Fruit fly (Drosophila melanogaster): ENCODE results near the gene CG31407.

Gene CG31407

dm6 chr3R:10067605-10068004 lies 42.7 kb upstream of the CG31407 start, which contains the start of gene CG33784:
Gene CG33784 (plus strand): TSS chr3R:10067905.
- TF ChIP-seq HmgD (GFP tag; optimal IDR thresholded peaks at IDR 0.05): no peak
- TF ChIP-seq CG3995 (GFP tag; optimal IDR thresholded peaks at IDR 0.05): no peak
- no peak for TF ChIP-seq CG6689 (GFP tag; IDR thresholded peaks at IDR 0.05)
- TF ChIP-seq CTCF (GFP tag; optimal IDR thresholded peaks at IDR 0.05): no peak
- TF ChIP-seq Stat92E (GFP tag; optimal IDR thresholded peaks at IDR 0.05): no peak
- no peak for TF ChIP-seq sim (GFP tag; IDR thresholded peaks at IDR 0.05)
- no peak for TF ChIP-seq slp2 (GFP tag; optimal IDR thresholded peaks at IDR 0.05)
- no peak for TF ChIP-seq onecut (GFP tag; IDR thresholded peaks at IDR 0.05)
- no peak for TF ChIP-seq klu (GFP tag; IDR thresholded peaks at IDR 0.05)
- TF ChIP-seq nmo (GFP tag; optimal IDR thresholded peaks at IDR 0.05): no peak

- TF ChIP-seq CG31224 (GFP tag; IDR thresholded peaks at IDR 0.05) (no peak), CG17361 (GFP tag; IDR thresholded peaks at IDR 0.05) (no peak), Oaz (GFP tag; IDR thresholded peaks at IDR 0.05) (no peak), pfk (GFP tag; optimal IDR thresholded peaks at IDR 0.05) (no peak), fd3F (GFP tag; optimal IDR thresholded peaks at IDR 0.05) (no peak), CG14050 (GFP tag; IDR thresholded peaks at IDR 0.05) (no peak)
Observed at dm6 chr3R:10066470-10066869, 41.5 kb upstream of the CG31407 start, which contains the start of gene CG33783. Gene CG33783 (plus strand): TSS chr3R:10066770.

DNA sequence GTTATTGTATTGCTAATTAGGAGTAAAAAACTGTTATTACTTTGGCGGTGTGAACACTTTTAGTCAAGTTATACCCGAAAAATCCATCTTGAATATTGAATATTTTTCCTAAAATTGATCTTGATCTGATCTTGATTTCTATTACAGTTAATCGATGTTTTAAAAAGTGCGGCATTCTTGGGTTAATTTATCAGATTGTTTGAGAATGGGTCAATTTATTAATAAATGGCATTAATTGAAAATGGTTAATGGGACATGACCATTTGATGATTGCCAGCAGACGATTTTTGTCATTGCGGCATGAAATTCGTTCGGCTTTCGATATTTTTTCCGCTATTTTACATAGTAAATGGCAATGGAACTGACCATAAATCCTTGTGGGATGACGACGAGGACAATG lies 38.8 kb upstream of the CG31407 start, which contains the start of gene CG33631:
TSS of gene CG33631 (plus strand) at position 301 of the 400 bp plus-strand sequence.
- TF ChIP-seq CG31365 (tag; optimal IDR thresholded peaks at IDR 0.05) (no peak), TFAM (GFP tag; optimal IDR thresholded peaks at IDR 0.05) (no peak), Neu2 (GFP tag; optimal IDR thresholded peaks at IDR 0.05; ENCODE audit: borderline replicate concordance) (no peak), Fer2 (tag; optimal IDR thresholded peaks at IDR 0.05) (no peak), inv (GFP tag; IDR thresholded peaks at IDR 0.05; ENCODE audit: partially characterized antibody) (no peak)

- TF ChIP-seq CG12769 (tag; optimal IDR thresholded peaks at IDR 0.05): no peak
- TF ChIP-seq Pdp1 (GFP tag; optimal IDR thresholded peaks at IDR 0.05): peak in 1 of 2 experiments; percentile 63
Observed at dm6 chr3R:10062324-10062723, 37.4 kb upstream of the CG31407 start, which contains the start of gene CG33630. Gene CG33630 (plus strand): TSS chr3R:10062624.

DNA sequence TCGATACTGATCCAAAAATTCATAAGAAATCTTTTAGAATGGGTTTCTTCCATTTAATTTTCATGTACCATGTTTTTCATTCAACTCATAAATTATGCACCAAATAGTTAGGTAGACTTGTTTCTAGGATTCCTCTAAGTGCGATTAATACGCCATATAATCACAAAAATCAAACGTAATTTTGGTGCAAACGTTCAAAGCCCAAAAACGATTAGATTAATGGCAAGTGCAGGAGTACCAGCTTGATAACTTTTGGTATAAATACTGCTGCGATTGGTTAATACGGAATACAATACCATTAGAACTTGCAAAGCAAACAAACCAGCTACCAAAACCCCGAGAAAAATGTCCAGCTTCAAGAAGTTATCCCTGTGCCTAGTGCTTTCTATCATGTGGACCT lies 35.0 kb upstream of the CG31407 start, which contains the start of gene Npc2c:
TSS of gene Npc2c (plus strand) at position 301 of the 400 bp plus-strand sequence.
- TF ChIP-seq NfI (GFP tag; optimal IDR thresholded peaks at IDR 0.05): no peak
- no peak for TF ChIP-seq CHES-1-like (GFP tag; optimal IDR thresholded peaks at IDR 0.05)
- TF ChIP-seq CG17802 (tag; optimal IDR thresholded peaks at IDR 0.05): no peak
- no peak for TF ChIP-seq CG4730 (GFP tag; IDR thresholded peaks at IDR 0.05)
- no peak for TF ChIP-seq nau (GFP tag; optimal IDR thresholded peaks at IDR 0.05)
- no peak for TF ChIP-seq dimm (GFP tag; IDR thresholded peaks at IDR 0.05)
- TF ChIP-seq jigr1 (GFP tag; IDR thresholded peaks at IDR 0.05): no peak
- TF ChIP-seq Dref (GFP tag; IDR thresholded peaks at IDR 0.05): no peak

- TF ChIP-seq CG8281 (tag; optimal IDR thresholded peaks at IDR 0.05) (peak; percentile 47), sna (GFP tag; IDR thresholded peaks at IDR 0.05; ENCODE audit: partially characterized antibody) (no peak), exex (tag; optimal IDR thresholded peaks at IDR 0.05) (peak; percentile 96), grn (GFP tag; optimal IDR thresholded peaks at IDR 0.05) (peak; percentile 68), CG34376 (GFP tag; optimal IDR thresholded peaks at IDR 0.05) (peak; percentile 75), CG1792 (GFP tag; optimal IDR thresholded peaks at IDR 0.05) (no peak), kay (GFP tag; optimal IDR thresholded peaks at IDR 0.05) (no peak)
Observed at dm6 chr3R:10059358-10059757, 34.4 kb upstream of the CG31407 start.

Measured in whole organism, embryonic.